Fruit fly (Drosophila melanogaster) whole organism: ENCODE measurements around the gene CG14455.

ENCODE experiments used
- CG8478 ChIP-seq: fragments of >200 bp; optimal IDR thresholded peaks from 2 replicates; lab custom pipeline; 2018; ENCODE audit warnings: inconsistent platforms
- EcR ChIP-seq, 2 experiments: fragments of >200 bp; optimal IDR thresholded peaks; 2 replicates each; lab custom pipeline; 2017; ENCODE audit warnings: missing biosample characterization in 2 of 2, missing genetic modification characterization in 2 of 2, missing genetic modification reagents in 2 of 2

dm6 chr3L:22645327-22645726 is 41.6 kb downstream of the CG14455 start, which contains the start of gene CG33766:
- TF ChIP-seq EcR (GFP tag; optimal IDR thresholded peaks at IDR 0.05; lab: Kevin White, UChicago) (no peak), CG8478 (lab: Kevin White, UChicago) (no peak)
